Worm (Caenorhabditis elegans) whole organism, mixed stage, embryonic: ENCODE data around the gene col-118.

Experiments used
- blmp-1 ChIP-seq: fragments of 150-350 bp; optimal IDR thresholded peaks from 2 replicates; lab custom pipeline; 2014; ENCODE audit warnings: missing biosample characterization, missing genetic modification characterization
- ces-1 ChIP-seq: fragments of 150-350 bp; optimal IDR thresholded peaks from 2 replicates; lab custom pipeline; 2014; ENCODE audit warnings: missing biosample characterization, missing genetic modification reagents, missing genetic modification characterization
- elt-3 ChIP-seq: fragments of 150-350 bp; optimal IDR thresholded peaks from 2 replicates; lab custom pipeline; 2014; ENCODE audit warnings: missing biosample characterization, missing genetic modification characterization
- flh-1 ChIP-seq: fragments of 200-800 bp; sonication (Bioruptor generic); optimal IDR thresholded peaks from 2 replicates; lab custom pipeline; 2018; ENCODE audit warnings: mild to moderate bottlenecking, missing genetic modification characterization, moderate library complexity, missing compliant biosample characterization
- lin-13 ChIP-seq: fragments of 150-350 bp; optimal IDR thresholded peaks from 2 replicates; lab custom pipeline; 2014; ENCODE audit warnings: missing biosample characterization, missing genetic modification characterization
- nhr-12 ChIP-seq: fragments of 150-350 bp; optimal IDR thresholded peaks from 2 replicates; lab custom pipeline; 2014; ENCODE audit warnings: missing biosample characterization, missing genetic modification characterization
- nhr-237 ChIP-seq: fragments of 150-350 bp; optimal IDR thresholded peaks from 2 replicates; lab custom pipeline; 2014; ENCODE audit warnings: missing biosample characterization, missing genetic modification characterization
- snpc-4 ChIP-seq: fragments of 150-350 bp; optimal IDR thresholded peaks from 2 replicates; lab custom pipeline; 2014; ENCODE audit warnings: missing biosample characterization, missing genetic modification characterization
- unc-120 ChIP-seq: sonication (generic microtip); optimal IDR thresholded peaks from 2 replicates; lab custom pipeline; 2017; ENCODE audit warnings: missing genetic modification characterization, missing compliant biosample characterization; ENCODE audit not compliant: poor library complexity, severe bottlenecking

DNA sequence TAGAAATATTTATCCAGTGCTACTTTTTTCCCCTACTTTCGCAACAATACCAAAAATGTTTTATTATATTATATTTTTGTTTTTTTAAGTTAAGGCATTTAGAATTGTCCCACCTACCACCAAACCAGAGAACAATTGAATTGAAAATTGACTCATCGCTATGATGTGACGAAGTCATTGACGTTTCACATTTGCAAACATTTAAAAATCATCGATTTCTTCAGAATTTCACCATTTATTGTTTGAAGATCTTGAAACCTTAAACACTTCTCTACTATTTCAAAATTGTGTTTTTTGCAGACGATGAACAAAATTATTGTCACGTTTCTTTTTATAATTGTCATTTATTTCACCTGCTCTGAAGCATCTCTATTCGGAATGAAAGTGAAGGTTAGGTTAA lies 33.2 kb downstream of the col-118 start, which contains the start of gene C09G9.8:
- TF ChIP-seq unc-120 (no peak), nhr-12 (tag; lab: Kevin White, UChicago) (no peak), ces-1 (GFP tag; lab: Kevin White, UChicago) (no peak), flh-1 (GFP tag; lab: Kevin White, UChicago) (no peak), nhr-237 (tag; lab: Kevin White, UChicago) (no peak), blmp-1 (tag; lab: Kevin White, UChicago) (no peak), lin-13 (tag; lab: Kevin White, UChicago) (no peak), snpc-4 (tag; lab: Kevin White, UChicago) (no peak), elt-3 (tag; lab: Kevin White, UChicago) (no peak)
